Fruit fly (Drosophila melanogaster): Measurements from ENCODE around the gene CG17065.
"Not testable (repeated sequence)": the region's sequence is repeated elsewhere in the genome, so short reads cannot be mapped to it uniquely, and the experiment has no call there.

- TF ChIP-seq Gug (GFP tag; IDR thresholded peaks at IDR 0.05); Abd-B (GFP tag; optimal IDR thresholded peaks at IDR 0.05); disco-r (GFP tag; optimal IDR thresholded peaks at IDR 0.05); CG14441 (GFP tag; IDR thresholded peaks at IDR 0.05); Hsf (GFP tag; optimal IDR thresholded peaks at IDR 0.05); zf30C (GFP tag; optimal IDR thresholded peaks at IDR 0.05); onecut (GFP tag; IDR thresholded peaks at IDR 0.05); Mes4 (GFP tag; optimal IDR thresholded peaks at IDR 0.05); Elba2 (GFP tag; optimal IDR thresholded peaks at IDR 0.05); crc (GFP tag; optimal IDR thresholded peaks at IDR 0.05); CG9932 (GFP tag; IDR thresholded peaks at IDR 0.05): not testable (repeated sequence)
Observed at dm6 chrX:20217159-20217558, 39.8 kb downstream of the CG17065 start, which contains the start of gene SdicC.

Data from whole organism, embryonic.